Worm (Caenorhabditis elegans) whole organism, L2 larva: ENCODE results near the gene acds-10.

Source experiments
- R02D3.7 ChIP-seq: fragments of 150-350 bp; optimal IDR thresholded peaks from 2 replicates; lab custom pipeline; 2014; ENCODE audit warnings: missing biosample characterization, missing genetic modification characterization
- ama-1 ChIP-seq: fragments of 150-350 bp; optimal IDR thresholded peaks from 2 replicates; lab custom pipeline; 2018; ENCODE audit warnings: inconsistent platforms
- blmp-1 ChIP-seq: sonication (generic microtip); optimal IDR thresholded peaks from 2 replicates; lab custom pipeline; 2017; ENCODE audit warnings: missing genetic modification characterization, mild to moderate bottlenecking, missing compliant biosample characterization, antibody characterized with exemption, moderate library complexity; ENCODE audit not compliant: insufficient read depth
- elt-3 ChIP-seq: sonication (generic microtip); optimal IDR thresholded peaks from 2 replicates; lab custom pipeline; 2017; ENCODE audit warnings: missing biosample characterization, missing genetic modification characterization
- lin-13 ChIP-seq: fragments of 150-350 bp; optimal IDR thresholded peaks from 2 replicates; lab custom pipeline; 2014; ENCODE audit warnings: missing biosample characterization, missing genetic modification reagents, missing genetic modification characterization
- nhr-11 ChIP-seq: fragments of 150-350 bp; optimal IDR thresholded peaks from 2 replicates; lab custom pipeline; 2014; ENCODE audit warnings: missing biosample characterization, missing genetic modification characterization
- nhr-23 ChIP-seq: fragments of 150-350 bp; optimal IDR thresholded peaks from 2 replicates; lab custom pipeline; 2014; ENCODE audit warnings: missing biosample characterization, missing genetic modification reagents, missing genetic modification characterization
- ztf-4 ChIP-seq: fragments of 150-350 bp; optimal IDR thresholded peaks from 2 replicates; lab custom pipeline; 2014; ENCODE audit warnings: missing biosample characterization, missing genetic modification characterization

DNA sequence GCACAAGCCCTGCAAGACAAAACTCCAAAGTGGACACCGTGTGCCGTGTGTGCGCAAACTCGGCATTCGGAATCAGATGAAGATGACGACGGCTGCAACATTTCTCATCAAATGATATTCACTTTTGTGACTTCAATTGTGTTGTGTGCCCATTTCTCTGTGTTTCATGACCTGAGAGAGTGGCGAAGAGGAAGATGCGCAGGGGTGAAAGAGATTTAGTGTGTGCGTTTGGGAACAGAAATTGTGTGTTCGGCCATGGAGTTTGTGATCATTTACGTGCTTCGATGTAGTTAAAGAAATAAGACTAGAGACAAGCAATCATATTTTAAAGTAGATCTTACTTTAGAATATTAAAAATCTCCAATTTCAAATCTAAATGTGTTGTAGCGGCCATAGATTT is 41.0 kb downstream of the acds-10 start:
- TF ChIP-seq ama-1 (lab: Kevin White, UChicago) (no peak), elt-3 (tag; lab: Kevin White, UChicago) (no peak), blmp-1 (tag; lab: Kevin White, UChicago) (no peak), R02D3.7 (tag; lab: Kevin White, UChicago) (no peak), lin-13 (GFP tag; lab: Kevin White, UChicago) (no peak), nhr-11 (tag; lab: Kevin White, UChicago) (no peak), ztf-4 (tag; lab: Kevin White, UChicago) (no peak), nhr-23 (tag; lab: Kevin White, UChicago) (no peak)
